Worm (Caenorhabditis elegans): ENCODE results near the gene T25B6.6.

T25B6.6 gene

ce11 chrX:9028909-9029520 is 6.3 kb upstream of the T25B6.6 start, which contains the start of gene snf-12 (continued):
- TF ChIP-seq nhr-76 (tag; optimal IDR thresholded peaks at IDR 0.05) (no peak), lin-35 (GFP tag; optimal IDR thresholded peaks at IDR 0.05) (peak in 1 of 2 experiments; percentile 12), nhr-20 (tag; optimal IDR thresholded peaks at IDR 0.05) (peak; percentile 38), fos-1 (tag; optimal IDR thresholded peaks at IDR 0.05) (no peak), rnt-1 (tag; optimal IDR thresholded peaks at IDR 0.05) (no peak), ceh-8 (GFP tag; optimal IDR thresholded peaks at IDR 0.05) (no peak), hlh-4 (tag; optimal IDR thresholded peaks at IDR 0.05) (no peak), elt-3 (tag; optimal IDR thresholded peaks at IDR 0.05) (peak in 1 of 6 experiments; percentile 43), mdl-1 (tag; optimal IDR thresholded peaks at IDR 0.05) (no peak), nhr-19 (GFP tag; conservative IDR thresholded peaks at IDR 0.05) (no peak), nhr-85 (tag) (peak; percentile 81), dpl-1 (GFP tag; optimal IDR thresholded peaks at IDR 0.05) (no peak), lir-3 (tag; optimal IDR thresholded peaks at IDR 0.05; ENCODE audit: poor library complexity) (no peak)

- TF ChIP-seq hlh-4 (tag; optimal IDR thresholded peaks at IDR 0.05) = no peak
- TF ChIP-seq fkh-4 (tag; optimal IDR thresholded peaks at IDR 0.05; ENCODE audit: borderline replicate concordance) = no peak
- TF ChIP-seq pqm-1 (tag; optimal IDR thresholded peaks at IDR 0.05) = no peak
These were observed 4.6 kb upstream of the T25B6.6 start, which contains the start of gene T25B6.3 for ce11 chrX:9027304-9027703. Gene T25B6.3 (plus strand): TSS chrX:9027604.

- TF ChIP-seq ceh-88 (GFP tag; IDR thresholded peaks at IDR 0.05) (no peak), ces-1 (GFP tag; optimal IDR thresholded peaks at IDR 0.05) (no peak), nhr-76 (tag; optimal IDR thresholded peaks at IDR 0.05) (no peak), jun-1 (tag; optimal IDR thresholded peaks at IDR 0.05) (no peak), lin-39 (tag; optimal IDR thresholded peaks at IDR 0.05) (no peak), fos-1 (tag; optimal IDR thresholded peaks at IDR 0.05) (no peak), ztf-4 (tag; optimal IDR thresholded peaks at IDR 0.05) (no peak), efl-1 (optimal IDR thresholded peaks at IDR 0.05) (no peak), efl-1 (GFP tag; optimal IDR thresholded peaks at IDR 0.05 in 1 of 2) (no peak), nhr-90 (tag; optimal IDR thresholded peaks at IDR 0.05; ENCODE audit: poor library complexity) (no peak), hlh-17 (GFP tag; optimal IDR thresholded peaks at IDR 0.05; ENCODE audit: borderline replicate concordance) (no peak), nhr-71 (tag; optimal IDR thresholded peaks at IDR 0.05) (no peak), zag-1 (tag; optimal IDR thresholded peaks at IDR 0.05) (no peak), nhr-237 (tag; optimal IDR thresholded peaks at IDR 0.05) (no peak)
These were observed 2.8 kb upstream of the T25B6.6 start for ce11 chrX:9025484-9025883.

ce11 chrX:9024270-9024669 is 1.6 kb upstream of the T25B6.6 start:
- TF ChIP-seq ceh-63 (GFP tag; optimal IDR thresholded peaks at IDR 0.05) (no peak), C16A3.4 (tag; optimal IDR thresholded peaks at IDR 0.05) (peak; percentile 6), lin-13 (GFP tag; optimal IDR thresholded peaks at IDR 0.05) (peak; percentile 6), nhr-19 (GFP tag; conservative IDR thresholded peaks at IDR 0.05) (0 out of 2 replicates have a peak, but pooled peaks have one; percentile 11), egl-13 (tag; optimal IDR thresholded peaks at IDR 0.05) (no peak), sup-37 (GFP tag; optimal IDR thresholded peaks at IDR 0.05) (no peak), zag-1 (tag; optimal IDR thresholded peaks at IDR 0.05) (no peak), ceh-82 (tag; optimal IDR thresholded peaks at IDR 0.05) (peak in 1 of 3 experiments; percentile 5), fkh-10 (GFP tag; optimal IDR thresholded peaks at IDR 0.05) (no peak), snu-23 (GFP tag; optimal IDR thresholded peaks at IDR 0.05) (peak; percentile 24), nhr-20 (tag; optimal IDR thresholded peaks at IDR 0.05) (peak; percentile 29), rnt-1 (tag; optimal IDR thresholded peaks at IDR 0.05) (peak; percentile 17), nhr-237 (tag; optimal IDR thresholded peaks at IDR 0.05) (no peak), unc-86 (tag; optimal IDR thresholded peaks at IDR 0.05) (no peak), nhr-90 (tag; optimal IDR thresholded peaks at IDR 0.05; ENCODE audit: poor library complexity) (peak; percentile 45), aly-2 (tag; optimal IDR thresholded peaks at IDR 0.05) (no peak), nhr-71 (tag; optimal IDR thresholded peaks at IDR 0.05) (peak; percentile 26)

All from whole organism, L1 larva.